Fruit fly (Drosophila melanogaster) whole organism: ENCODE measurements around the gene CG4596.

Experiments used
- CG8478 ChIP-seq: fragments of >200 bp; optimal IDR thresholded peaks from 2 replicates; lab custom pipeline; 2018; ENCODE audit warnings: inconsistent platforms
- Dll ChIP-seq: fragments of >200 bp; optimal IDR thresholded peaks from 2 replicates; lab custom pipeline; 2017
- EcR ChIP-seq, 2 experiments: fragments of >200 bp; optimal IDR thresholded peaks; 2 replicates each; lab custom pipeline; 2017; ENCODE audit warnings: missing biosample characterization in 2 of 2, missing genetic modification characterization in 2 of 2, missing genetic modification reagents in 2 of 2
- psq ChIP-seq: fragments of >200 bp; optimal IDR thresholded peaks from 2 replicates; lab custom pipeline; 2017
- usp ChIP-seq: fragments of >200 bp; optimal IDR thresholded peaks from 2 replicates; lab custom pipeline; 2017; ENCODE audit warnings: missing biosample characterization, missing genetic modification characterization, mixed read lengths

dm6 chr3R:10884031-10884677, 11.3 kb downstream of the CG4596 start:
- TF ChIP-seq CG8478 (lab: Kevin White, UChicago) (no peak), psq (lab: Kevin White, UChicago) (no peak), EcR (GFP tag; optimal IDR thresholded peaks at IDR 0.05; lab: Kevin White, UChicago) (no peak), Dll (lab: Kevin White, UChicago) (no peak), usp (GFP tag; lab: Kevin White, UChicago) (no peak)
